Worm (Caenorhabditis elegans) whole organism, late embryonic: ENCODE results near the gene C52E2.2.

ENCODE experiments used
- F13H6.1 ChIP-seq: sonication (generic microtip); optimal IDR thresholded peaks from 2 replicates; lab custom pipeline; 2016; ENCODE audit warnings: missing genetic modification characterization, missing compliant biosample characterization
- elt-2 ChIP-seq: sonication (generic microtip); optimal IDR thresholded peaks from 2 replicates; lab custom pipeline; 2016; ENCODE audit warnings: missing genetic modification reagents, missing genetic modification characterization, missing compliant biosample characterization
- eyg-1 ChIP-seq: sonication (generic microtip); optimal IDR thresholded peaks from 2 replicates; lab custom pipeline; 2016; ENCODE audit warnings: missing genotype, missing genetic modification characterization, missing compliant biosample characterization
- pha-4 ChIP-seq: fragments of 150-350 bp; optimal IDR thresholded peaks from 2 replicates; lab custom pipeline; 2018; ENCODE audit warnings: missing biosample characterization, missing genetic modification reagents, missing genetic modification characterization
- sox-4 ChIP-seq: sonication (generic microtip); optimal IDR thresholded peaks from 2 replicates; lab custom pipeline; 2017; ENCODE audit warnings: mild to moderate bottlenecking, missing genetic modification characterization, inconsistent platforms, missing compliant biosample characterization
- ttx-3 ChIP-seq: sonication (generic microtip); optimal IDR thresholded peaks from 2 replicates; lab custom pipeline; 2016; ENCODE audit warnings: missing genetic modification reagents, missing genetic modification characterization, missing compliant biosample characterization

DNA sequence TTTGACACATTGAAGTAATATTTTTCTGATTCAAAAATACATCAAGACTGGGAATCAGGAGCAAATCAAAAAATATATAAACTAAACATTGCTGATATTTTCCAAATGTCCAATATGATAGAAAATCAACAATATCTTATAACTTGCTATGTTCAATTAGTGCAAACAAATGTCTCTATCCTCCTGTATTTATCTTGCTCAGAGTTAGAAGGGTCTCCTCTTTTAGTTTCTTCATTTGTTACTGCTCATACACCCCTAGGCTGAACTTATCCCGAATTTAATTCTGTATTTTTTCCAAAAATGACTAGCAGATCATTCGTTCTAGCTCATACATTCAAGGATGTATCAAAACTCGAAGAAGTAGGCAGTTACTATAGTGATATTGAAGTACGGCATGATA is 49.4 kb downstream of the C52E2.2 start, which contains the start of gene math-23:
- TF ChIP-seq ttx-3 (tag; lab: Kevin White, UChicago) (no peak), eyg-1 (tag; lab: Kevin White, UChicago) (no peak), elt-2 (no peak), F13H6.1 (tag; lab: Kevin White, UChicago) (no peak), pha-4 (tag; lab: Kevin White, UChicago) (no peak), sox-4 (tag; lab: Kevin White, UChicago) (no peak)
